Worm (Caenorhabditis elegans) whole organism, L4/young adult: ENCODE data around the gene ztf-7.

Experiments
- W03F9.2 ChIP-seq: fragments of 150-350 bp; optimal IDR thresholded peaks from 2 replicates; lab custom pipeline; 2014; ENCODE audit warnings: missing biosample characterization, missing genetic modification characterization
- dao-5 ChIP-seq: sonication (generic microtip); optimal IDR thresholded peaks from 2 replicates; lab custom pipeline; 2016; ENCODE audit warnings: missing genotype, missing genetic modification characterization, moderate library complexity, missing compliant biosample characterization
- him-1 ChIP-seq: sonication (generic microtip); optimal IDR thresholded peaks from 2 replicates; lab custom pipeline; 2016; ENCODE audit warnings: missing genotype, missing genetic modification reagents, missing genetic modification characterization, missing compliant biosample characterization

The ztf-7 gene

DNA sequence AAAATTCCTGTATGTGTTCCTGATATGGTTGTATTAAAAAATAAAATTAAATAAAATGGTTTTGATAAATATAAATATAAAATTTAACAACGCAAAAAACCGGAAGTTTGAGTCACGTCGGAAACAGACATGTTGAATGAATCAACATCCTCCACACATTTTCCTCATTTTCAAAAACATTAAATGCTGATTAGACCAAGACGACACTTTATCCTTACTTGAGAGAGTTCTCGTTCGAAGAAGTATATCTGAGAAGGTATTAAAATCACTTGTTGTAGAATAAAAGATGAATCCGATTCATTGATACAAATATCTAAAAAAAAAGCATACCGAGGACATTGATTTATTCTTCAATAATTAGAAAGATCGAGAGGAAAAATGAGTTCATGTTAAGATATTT is 8.7 kb upstream of the ztf-7 start:
- TF ChIP-seq dao-5 (tag; lab: Kevin White, UChicago) (no peak), him-1 (tag; lab: Kevin White, UChicago) (no peak), W03F9.2 (tag; lab: Kevin White, UChicago) (no peak)

DNA sequence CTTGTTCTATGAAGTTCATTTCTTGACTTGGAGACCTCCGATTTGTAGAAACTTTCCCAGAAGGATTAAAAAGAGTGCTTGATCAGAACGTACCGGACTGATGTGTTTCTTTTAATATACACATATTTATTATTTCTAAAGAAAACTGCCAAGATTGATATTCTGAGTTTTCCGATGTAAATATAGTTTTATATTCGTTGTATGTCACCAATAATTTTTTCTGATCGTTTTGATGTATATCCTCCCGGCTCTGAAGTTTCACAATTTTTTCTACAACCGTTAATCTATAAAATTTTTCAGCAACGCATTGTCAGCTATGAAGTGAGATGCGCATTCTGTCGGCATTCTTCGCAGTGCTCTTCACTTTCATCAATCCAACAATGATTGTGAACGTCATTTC is 7.1 kb upstream of the ztf-7 start, which contains the start of gene F46B6.9:
F46B6.9 (plus strand) TSS at position 301 of the 400 bp plus-strand sequence.
- TF ChIP-seq dao-5 (tag; lab: Kevin White, UChicago) = no peak
- TF ChIP-seq W03F9.2 (tag; lab: Kevin White, UChicago) = no peak
- TF ChIP-seq him-1 (tag; lab: Kevin White, UChicago) = no peak

DNA sequence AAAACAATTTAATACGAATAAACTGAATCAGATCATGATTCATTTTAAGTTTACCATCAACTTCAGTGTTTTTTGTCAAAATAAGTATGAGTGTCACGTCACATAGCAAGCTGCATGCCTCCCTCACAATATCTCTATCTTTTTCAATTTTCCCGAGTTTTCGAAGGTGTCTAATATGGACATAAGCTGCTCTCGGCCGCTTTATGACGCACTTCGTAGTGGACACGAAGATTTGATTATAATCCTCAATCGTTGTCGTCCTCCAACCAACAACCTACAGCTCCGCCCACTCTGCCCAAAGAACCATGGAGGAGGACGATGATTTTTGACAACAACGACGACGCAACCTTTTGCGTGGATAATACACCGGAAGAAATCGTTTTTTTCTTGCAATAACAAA is 6.5 kb upstream of the ztf-7 start:
- TF ChIP-seq him-1 (tag; lab: Kevin White, UChicago) = no peak
- TF ChIP-seq dao-5 (tag; lab: Kevin White, UChicago) = no peak
- TF ChIP-seq W03F9.2 (tag; lab: Kevin White, UChicago) = no peak

DNA sequence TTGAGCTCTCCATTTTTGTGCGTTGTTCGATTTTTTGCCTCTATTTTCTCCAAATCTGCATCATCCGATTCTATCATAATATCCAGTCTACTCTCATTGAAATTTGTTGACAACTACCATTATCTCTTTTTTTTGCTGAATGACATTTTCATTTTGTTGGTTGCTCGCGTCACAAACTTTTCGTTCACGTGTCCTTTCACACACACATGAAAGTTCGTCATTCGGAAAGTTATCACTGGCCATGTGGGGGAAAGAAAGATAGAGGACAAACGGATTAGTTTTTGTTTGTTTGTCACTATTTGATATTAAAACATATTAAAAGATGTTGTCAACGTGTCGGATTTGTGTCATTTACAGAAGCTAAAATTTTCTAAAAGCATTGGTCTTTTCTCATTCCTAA is 5.5 kb upstream of the ztf-7 start:
- no peak for TF ChIP-seq W03F9.2 (tag; lab: Kevin White, UChicago)
- no peak for TF ChIP-seq dao-5 (tag; lab: Kevin White, UChicago)
- TF ChIP-seq him-1 (tag; lab: Kevin White, UChicago) = no peak

DNA sequence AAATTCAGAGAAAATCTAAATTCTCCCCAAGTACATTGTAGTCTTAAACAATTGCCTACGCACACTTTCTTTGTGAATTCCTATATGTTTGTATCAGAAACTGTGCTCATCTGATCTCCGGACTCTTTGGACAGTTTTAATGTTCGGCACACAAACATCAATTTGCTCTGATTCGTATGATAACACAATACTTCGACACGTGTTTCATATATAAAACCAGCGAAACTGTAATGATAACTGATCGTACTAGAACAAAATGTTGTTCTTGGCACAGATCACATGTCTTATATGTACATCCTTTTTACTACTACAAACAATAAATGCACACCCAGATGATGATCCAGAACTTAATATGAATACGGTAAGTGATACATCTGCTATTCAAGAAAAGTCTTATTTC is 1.8 kb upstream of the ztf-7 start, which contains the start of gene lipl-2:
lipl-2 (plus strand) TSS at position 236 of the 400 bp plus-strand sequence.
- TF ChIP-seq W03F9.2 (tag; lab: Kevin White, UChicago) = no peak

DNA sequence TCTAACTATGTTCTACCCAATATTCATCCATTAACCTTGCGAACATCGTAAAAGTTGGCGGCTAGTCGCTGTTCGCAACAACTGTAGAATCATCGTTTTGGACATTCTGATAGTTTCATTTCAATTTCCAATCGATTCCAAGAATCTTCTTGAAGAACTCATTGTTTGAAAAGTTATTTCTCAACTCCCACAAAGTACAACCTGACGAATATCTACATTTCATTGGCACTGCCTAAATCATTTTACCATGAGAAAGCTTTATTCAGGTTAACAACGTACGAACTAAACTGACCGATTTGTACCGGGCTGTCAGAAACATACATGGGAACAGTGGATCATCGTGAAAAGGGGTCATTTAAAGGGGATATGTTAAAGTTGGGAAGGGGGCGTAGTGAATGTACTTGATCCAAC is 2.8 kb downstream of the ztf-7 start, which contains the start of gene F46B6.6:
F46B6.6 (minus strand) TSS at position 148 of the 411 bp plus-strand sequence.
- no peak for TF ChIP-seq dao-5 (tag; lab: Kevin White, UChicago)
- TF ChIP-seq him-1 (tag; lab: Kevin White, UChicago) = no peak
- no peak for TF ChIP-seq W03F9.2 (tag; lab: Kevin White, UChicago)

DNA sequence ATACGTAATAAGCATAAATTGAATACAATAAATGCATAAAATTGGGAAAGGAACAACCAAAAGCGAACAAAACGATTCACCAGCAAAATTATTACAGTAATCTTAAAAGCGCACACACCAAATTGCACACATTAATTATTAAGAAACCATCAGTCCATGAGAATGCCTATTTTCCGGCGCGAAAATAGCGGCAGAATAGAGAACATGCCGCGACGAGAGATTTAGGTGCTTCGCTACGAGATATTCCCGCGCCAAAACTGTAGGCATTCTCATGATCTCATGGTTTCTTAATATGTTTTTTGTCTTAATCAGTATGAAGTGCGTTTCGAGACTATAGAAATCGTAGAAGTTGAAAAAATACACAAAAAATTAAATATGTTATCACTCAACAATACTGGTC is 5.3 kb downstream of the ztf-7 start:
- TF ChIP-seq dao-5 (tag; lab: Kevin White, UChicago) = no peak
- no peak for TF ChIP-seq him-1 (tag; lab: Kevin White, UChicago)
- no peak for TF ChIP-seq W03F9.2 (tag; lab: Kevin White, UChicago)

DNA sequence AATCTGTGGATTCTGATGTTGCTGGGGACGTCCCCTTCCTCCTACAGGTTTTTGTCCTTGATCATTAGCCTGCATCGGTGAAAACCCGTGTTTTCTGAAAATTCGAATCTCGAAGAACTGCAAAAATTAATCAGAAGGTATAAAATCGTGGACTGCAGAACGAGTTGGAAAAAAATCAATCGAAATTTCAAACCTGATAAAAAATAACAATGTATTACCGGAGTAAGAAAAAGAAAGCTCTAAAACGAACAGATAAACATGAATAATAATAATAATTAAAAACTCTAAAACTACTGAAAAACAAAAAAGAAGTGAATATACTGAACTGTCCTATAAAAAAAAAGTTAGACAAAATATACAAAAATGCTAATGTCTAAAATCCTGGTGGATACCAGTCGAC is 6.5 kb downstream of the ztf-7 start, which contains the start of gene F46B6.5:
F46B6.5 (minus strand) TSS at position 101 of the 400 bp plus-strand sequence.
- no peak for TF ChIP-seq him-1 (tag; lab: Kevin White, UChicago)
- no peak for TF ChIP-seq dao-5 (tag; lab: Kevin White, UChicago)
- TF ChIP-seq W03F9.2 (tag; lab: Kevin White, UChicago) = no peak

DNA sequence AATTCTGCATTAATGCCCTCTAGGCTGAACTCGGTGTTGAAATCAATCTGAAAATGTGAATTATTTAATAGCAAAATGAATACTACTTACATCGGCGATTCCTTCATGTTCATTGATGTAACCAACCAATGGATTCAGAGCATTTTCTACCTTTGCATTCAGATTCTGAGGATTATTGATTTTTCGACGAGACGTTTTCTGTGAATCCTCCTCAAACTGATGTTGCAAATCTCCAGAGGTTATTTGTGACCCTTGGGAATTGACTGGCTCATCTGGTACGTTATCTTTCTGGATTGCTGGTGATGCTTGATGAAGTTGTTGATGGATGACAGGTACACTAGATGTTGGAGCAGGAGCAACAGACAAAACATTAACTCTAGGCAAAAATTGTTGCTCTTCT is 7.5 kb downstream of the ztf-7 start:
- no peak for TF ChIP-seq dao-5 (tag; lab: Kevin White, UChicago)
- no peak for TF ChIP-seq W03F9.2 (tag; lab: Kevin White, UChicago)
- no peak for TF ChIP-seq him-1 (tag; lab: Kevin White, UChicago)

DNA sequence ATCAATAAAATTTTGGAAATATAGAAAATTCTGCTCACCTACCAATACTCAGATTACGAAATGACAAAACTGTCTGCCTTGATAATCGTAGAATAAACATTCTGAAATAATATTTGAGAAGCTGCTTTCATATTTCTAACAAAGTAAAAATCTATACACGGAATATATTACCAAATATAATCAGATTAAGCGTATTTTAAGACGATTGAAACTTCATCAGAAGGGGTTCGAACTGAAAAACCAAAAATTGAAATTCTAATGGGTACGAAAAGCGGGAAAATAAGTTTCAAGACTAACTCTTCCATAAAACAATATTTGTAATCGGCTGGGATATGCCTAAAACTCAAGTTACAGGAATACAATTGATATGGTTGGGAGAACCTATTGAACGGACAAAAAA is 10.1 kb downstream of the ztf-7 start, which contains the start of gene F46B6.4:
F46B6.4 (minus strand) TSS at position 101 of the 400 bp plus-strand sequence.
- no peak for TF ChIP-seq W03F9.2 (tag; lab: Kevin White, UChicago)

DNA sequence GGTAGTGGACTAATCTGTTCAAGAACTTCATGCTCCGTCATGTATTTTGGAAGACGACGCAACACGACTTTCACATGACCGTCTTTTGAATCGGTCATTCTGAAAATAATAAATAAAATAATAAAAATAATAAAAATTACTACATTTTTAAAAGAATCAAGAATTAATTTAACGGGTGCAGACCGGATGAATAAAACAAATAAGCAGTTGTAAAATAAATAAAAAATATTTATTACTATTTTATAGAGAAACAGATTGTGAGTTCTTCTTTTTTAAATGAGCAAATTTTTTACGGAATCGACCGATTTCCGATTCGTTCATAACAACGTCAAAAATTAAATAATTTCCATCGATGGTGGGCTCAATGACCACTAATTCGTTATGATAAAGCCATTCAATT is 11.9 kb downstream of the ztf-7 start, which contains the start of gene smg-4:
smg-4 (minus strand) TSS at position 101 of the 400 bp plus-strand sequence.
- TF ChIP-seq dao-5 (tag; lab: Kevin White, UChicago) (no peak), W03F9.2 (tag; lab: Kevin White, UChicago) (no peak), him-1 (tag; lab: Kevin White, UChicago) (no peak)

DNA sequence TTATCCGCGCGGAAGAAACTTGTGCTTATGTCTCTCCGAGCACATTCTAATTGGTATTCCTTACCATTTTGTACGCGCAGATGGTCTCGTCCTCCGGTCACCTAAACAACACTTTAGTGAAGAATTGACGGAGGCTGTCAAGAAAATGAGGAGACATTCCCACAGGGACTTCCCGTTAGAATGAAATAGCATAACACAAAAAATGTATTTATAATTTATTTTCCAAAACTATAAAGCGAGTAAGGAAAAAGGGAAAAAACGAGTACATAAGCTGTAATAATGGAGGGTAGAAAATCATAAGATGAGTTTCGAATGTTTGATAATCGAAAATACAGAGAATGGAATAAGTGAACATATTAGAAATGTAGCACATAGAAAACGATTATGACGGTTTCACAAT is 13.8 kb downstream of the ztf-7 start, which contains the start of gene F46B6.12:
F46B6.12 (minus strand) TSS at position 101 of the 400 bp plus-strand sequence.
- TF ChIP-seq W03F9.2 (tag; lab: Kevin White, UChicago) (no peak), dao-5 (tag; lab: Kevin White, UChicago) (no peak), him-1 (tag; lab: Kevin White, UChicago) (no peak)

DNA sequence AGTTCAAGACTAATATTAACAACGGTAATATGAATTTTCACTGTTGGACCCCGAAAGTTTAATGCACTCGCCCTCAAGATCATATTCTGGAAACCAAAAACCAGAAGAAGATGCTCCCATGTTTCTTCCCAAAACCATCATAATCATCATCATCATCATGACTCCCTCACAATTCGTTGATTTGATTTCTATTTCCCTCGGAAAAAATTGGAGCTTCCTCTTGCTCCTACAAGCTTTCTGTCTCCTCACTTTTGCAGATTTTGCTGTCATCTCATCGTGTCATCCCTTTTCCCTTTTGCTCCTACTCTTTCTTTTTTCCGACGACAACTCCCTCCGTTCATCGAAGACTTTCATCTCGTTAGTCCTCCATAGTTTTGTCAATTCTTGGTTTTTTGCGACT is 17.5 kb downstream of the ztf-7 start, which contains the start of gene F46B6.2:
F46B6.2 (plus strand) TSS at position 316 of the 400 bp plus-strand sequence.
- TF ChIP-seq him-1 (tag; lab: Kevin White, UChicago) = no peak
- TF ChIP-seq dao-5 (tag; lab: Kevin White, UChicago) = no peak
- TF ChIP-seq W03F9.2 (tag; lab: Kevin White, UChicago) = no peak

DNA sequence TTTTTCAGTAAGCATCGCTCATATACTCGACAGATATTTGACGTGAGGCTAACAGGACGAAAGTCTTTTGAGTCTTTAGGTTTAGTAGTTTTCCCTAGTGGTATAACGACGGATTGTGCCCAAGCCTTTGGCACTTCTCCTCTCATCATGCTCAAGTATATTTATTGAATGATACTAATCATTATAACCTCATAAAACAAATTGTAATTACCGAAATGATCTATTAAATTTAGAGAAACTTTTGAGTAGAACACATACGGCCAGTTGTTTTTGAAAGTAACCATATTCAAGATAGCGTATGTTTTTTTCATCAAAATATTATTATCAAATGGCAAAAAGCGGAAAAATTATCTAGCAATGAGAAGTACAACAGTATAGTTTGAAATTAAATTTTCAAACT is 18.2 kb downstream of the ztf-7 start:
- no peak for TF ChIP-seq him-1 (tag; lab: Kevin White, UChicago)
- no peak for TF ChIP-seq dao-5 (tag; lab: Kevin White, UChicago)
- no peak for TF ChIP-seq W03F9.2 (tag; lab: Kevin White, UChicago)
